Worm (Caenorhabditis elegans) whole organism, L4 larva: ENCODE data around the gene srxa-11.

ENCODE experiments used
- F37D6.2 ChIP-seq: sonication (generic microtip); optimal IDR thresholded peaks from 2 replicates; lab custom pipeline; 2016; ENCODE audit warnings: mild to moderate bottlenecking, missing genetic modification characterization, missing compliant biosample characterization
- F49E8.2 ChIP-seq: sonication (generic microtip); optimal IDR thresholded peaks from 2 replicates; lab custom pipeline; 2016; ENCODE audit warnings: missing compliant biosample characterization, mild to moderate bottlenecking, missing genetic modification characterization, borderline replicate concordance
- ama-1 ChIP-seq: fragments of 150-350 bp; optimal IDR thresholded peaks from 2 replicates; lab custom pipeline; 2014; ENCODE audit warnings: inconsistent platforms, mixed read lengths
- ceh-82 ChIP-seq: sonication (generic microtip); optimal IDR thresholded peaks from 2 replicates; lab custom pipeline; 2017; ENCODE audit warnings: missing biosample characterization, missing genetic modification characterization
- daf-8 ChIP-seq: fragments of 200-800 bp; sonication (Bioruptor generic); IDR thresholded peaks from 2 replicates; pipeline ENCODE4 v1.3.6; 2022; ENCODE audit warnings: missing genetic modification characterization, missing compliant biosample characterization
- hlh-11 ChIP-seq: fragments of 200-800 bp; sonication (Bioruptor generic); optimal IDR thresholded peaks from 2 replicates; lab custom pipeline; 2018; ENCODE audit warnings: mild to moderate bottlenecking, missing genetic modification characterization, missing compliant biosample characterization
- lin-39 ChIP-seq: fragments of 150-350 bp; optimal IDR thresholded peaks from 2 replicates; lab custom pipeline; 2014; ENCODE audit warnings: missing biosample characterization, missing genetic modification reagents, missing genetic modification characterization
- mep-1 ChIP-seq: fragments of 150-350 bp; sonication (generic microtip); optimal IDR thresholded peaks from 3 replicates; lab custom pipeline; 2014; ENCODE audit warnings: missing biosample characterization, missing genetic modification characterization
- nhr-76 ChIP-seq: fragments of 150-350 bp; optimal IDR thresholded peaks from 2 replicates; lab custom pipeline; 2014; ENCODE audit warnings: missing biosample characterization, missing genetic modification characterization
- saeg-2 ChIP-seq: fragments of 200-800 bp; sonication (Bioruptor generic); IDR thresholded peaks from 2 replicates; pipeline ENCODE4 v1.3.6; 2022; ENCODE audit warnings: missing genetic modification reagents, missing genetic modification characterization, missing compliant biosample characterization
- zip-11 ChIP-seq: fragments of 200-800 bp; sonication (Bioruptor generic); IDR thresholded peaks from 2 replicates; pipeline ENCODE4 v1.3.6; 2022; ENCODE audit warnings: missing genetic modification characterization, missing compliant biosample characterization

DNA sequence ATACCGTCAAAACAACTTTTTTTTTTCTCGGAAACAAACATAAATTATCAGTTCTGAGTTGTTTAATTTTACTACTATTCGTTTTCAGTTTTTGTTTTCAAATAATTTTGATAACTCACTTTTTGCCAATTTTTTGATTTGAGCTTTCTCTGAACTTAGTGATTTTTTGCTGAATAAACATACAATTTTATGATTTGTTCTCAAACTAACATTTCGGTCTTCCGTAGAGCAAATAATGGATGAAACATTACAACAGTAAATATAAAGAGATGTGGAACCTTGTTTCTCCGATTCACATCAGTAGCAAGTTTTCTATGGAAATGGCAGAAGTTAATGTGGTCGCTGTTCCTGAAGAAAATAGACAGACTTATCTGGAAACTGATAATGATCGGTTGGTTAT is 25.8 kb downstream of the srxa-11 start, which contains the start of gene R10D12.7:
- TF ChIP-seq nhr-76 (tag; lab: Kevin White, UChicago) (no peak), F49E8.2 (tag; lab: Kevin White, UChicago) (no peak), saeg-2 (GFP tag; lab: Robert Waterston, UW) (no peak), ama-1 (lab: Kevin White, UChicago) (no peak), hlh-11 (tag; lab: Kevin White, UChicago) (no peak), mep-1 (no peak), lin-39 (tag; lab: Kevin White, UChicago) (no peak), daf-8 (GFP tag; lab: Robert Waterston, UW) (no peak), zip-11 (no peak), ceh-82 (tag; lab: Kevin White, UChicago) (no peak), F37D6.2 (tag; lab: Kevin White, UChicago) (no peak)
